Worm (Caenorhabditis elegans) whole organism, midembryonic: ENCODE measurements around the gene D1025.10.

Experiments
- cog-1 ChIP-seq: sonication (generic microtip); optimal IDR thresholded peaks from 2 replicates; lab custom pipeline; 2016; ENCODE audit warnings: missing genetic modification characterization, missing compliant biosample characterization
- ztf-29 ChIP-seq: fragments of 200-800 bp; sonication (Bioruptor generic); IDR thresholded peaks from 2 replicates; pipeline ENCODE4 v1.3.6; 2022; ENCODE audit warnings: missing genetic modification reagents, missing genetic modification characterization, missing compliant biosample characterization

- no peak for TF ChIP-seq cog-1
- no peak for TF ChIP-seq ztf-29 (GFP tag; lab: Robert Waterston, UW)
These were observed 6.3 kb upstream of the D1025.10 start for ce11 chrX:14510358-14510757.
